Worm (Caenorhabditis elegans): ENCODE results near the gene srh-92.

DNA sequence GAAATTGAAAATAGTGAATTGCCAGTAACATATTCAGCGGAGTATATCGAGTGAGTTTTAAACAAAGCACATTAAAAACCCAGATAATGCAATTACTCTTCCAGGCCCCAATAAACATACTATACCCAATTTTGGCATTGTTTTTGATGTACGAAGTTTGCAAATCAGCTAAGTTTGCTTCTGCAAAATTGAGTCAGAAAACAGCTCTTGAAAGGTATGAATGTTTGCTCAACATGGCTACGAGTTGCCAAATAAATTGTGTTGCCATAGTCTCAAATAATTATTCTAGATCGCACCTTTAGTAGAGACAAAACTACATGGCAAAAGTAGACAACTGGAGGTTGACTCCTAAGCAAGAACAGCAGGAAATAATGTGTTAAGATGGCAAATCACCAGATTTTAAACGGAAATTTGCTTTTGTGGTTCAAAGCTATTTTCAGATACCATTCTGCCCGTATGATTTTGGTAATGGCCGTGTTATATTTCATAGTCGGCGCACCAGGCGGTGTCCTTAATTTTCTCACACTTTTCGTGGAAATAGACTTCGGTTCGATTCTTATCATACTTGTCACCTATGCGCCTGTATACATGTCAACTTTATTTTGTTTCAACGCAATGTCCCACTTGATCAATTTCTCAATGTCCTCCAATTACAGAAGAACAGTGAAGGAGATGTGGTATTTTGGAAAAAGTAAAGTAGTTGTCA is 28.2 kb downstream of the srh-92 start:
- TF ChIP-seq lsy-2 (tag; optimal IDR thresholded peaks at IDR 0.05) (no peak), elt-3 (tag; optimal IDR thresholded peaks at IDR 0.05) (no peak), nhr-12 (tag; optimal IDR thresholded peaks at IDR 0.05) (no peak), ama-1 (optimal IDR thresholded peaks at IDR 0.05) (peak; percentile 82), nhr-77 (tag; optimal IDR thresholded peaks at IDR 0.05) (no peak), snpc-4 (tag; optimal IDR thresholded peaks at IDR 0.05) (no peak), lin-13 (GFP tag; optimal IDR thresholded peaks at IDR 0.05) (no peak), aly-2 (tag; optimal IDR thresholded peaks at IDR 0.05) (no peak), unc-62 (GFP tag; optimal IDR thresholded peaks at IDR 0.05) (no peak)

Data from whole organism, L2 larva.